Fruit fly (Drosophila melanogaster) whole organism, larva: ENCODE results near the gene bsh.
A peak's percentile ranks its signal among the peaks of the same experiment; 100 is the strongest.

Experiments used
- noc ChIP-seq: fragments of 200-800 bp; sonication (Bioruptor generic); optimal IDR thresholded peaks from 3 replicates; lab custom pipeline; 2019; ENCODE audit warnings: missing biosample characterization, mild to moderate bottlenecking, missing genetic modification characterization, moderate library complexity

bsh gene

DNA sequence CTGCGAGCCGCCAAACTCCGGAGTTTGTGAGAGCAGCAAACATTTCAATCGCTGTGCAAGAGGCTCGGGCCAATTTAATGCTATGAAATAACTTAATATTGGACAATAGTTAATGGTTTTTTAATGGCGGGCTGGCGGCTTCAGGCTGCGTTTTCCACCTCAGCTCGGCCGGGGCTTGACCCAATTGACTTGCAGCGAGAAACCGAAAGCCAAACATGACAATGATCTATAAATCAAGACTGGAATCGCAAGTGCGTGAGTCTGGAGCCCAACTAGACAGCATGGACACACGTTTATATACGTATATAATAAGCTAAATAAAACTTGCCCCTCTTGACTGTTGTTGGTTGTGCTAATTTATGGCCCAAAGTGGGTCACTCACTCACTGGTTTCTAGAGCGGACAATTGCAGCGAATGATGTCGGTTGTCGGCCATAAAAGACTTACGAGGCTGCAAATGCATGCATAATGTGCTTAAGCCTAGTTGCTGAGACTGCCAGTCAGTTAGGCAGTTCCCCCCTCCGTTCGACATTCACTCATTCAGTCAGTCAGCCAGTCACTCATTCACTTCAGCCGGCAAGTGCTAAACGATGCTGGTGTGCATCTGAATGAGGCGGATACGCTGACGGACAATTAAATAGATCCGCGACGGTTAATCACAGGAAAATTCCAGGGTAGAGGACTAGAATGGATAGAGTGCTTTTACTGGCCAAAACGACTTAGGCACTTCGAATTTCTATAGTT lies 16.1 kb upstream of the bsh start:
- no peak for TF ChIP-seq noc (tag; lab: Kevin White, UChicago)

DNA sequence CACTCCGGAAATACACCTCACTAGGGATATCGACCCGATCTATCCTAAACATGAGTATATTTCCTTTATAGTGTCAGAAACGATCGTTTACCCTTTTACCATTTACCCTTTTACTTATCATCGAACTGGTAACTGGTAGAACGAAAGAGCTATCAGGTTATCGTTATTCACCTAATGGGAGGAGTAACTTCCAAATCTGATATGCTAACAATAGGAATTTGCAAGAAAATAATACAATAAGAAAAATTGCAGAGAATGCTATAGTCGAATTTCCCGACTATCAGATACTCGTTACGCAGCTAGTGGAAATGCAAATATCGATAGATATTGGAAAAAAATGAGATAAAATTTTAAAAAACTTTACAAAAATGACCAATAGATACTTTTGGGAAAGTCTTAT lies 5.4 kb upstream of the bsh start:
- no peak for TF ChIP-seq noc (tag; lab: Kevin White, UChicago)

DNA sequence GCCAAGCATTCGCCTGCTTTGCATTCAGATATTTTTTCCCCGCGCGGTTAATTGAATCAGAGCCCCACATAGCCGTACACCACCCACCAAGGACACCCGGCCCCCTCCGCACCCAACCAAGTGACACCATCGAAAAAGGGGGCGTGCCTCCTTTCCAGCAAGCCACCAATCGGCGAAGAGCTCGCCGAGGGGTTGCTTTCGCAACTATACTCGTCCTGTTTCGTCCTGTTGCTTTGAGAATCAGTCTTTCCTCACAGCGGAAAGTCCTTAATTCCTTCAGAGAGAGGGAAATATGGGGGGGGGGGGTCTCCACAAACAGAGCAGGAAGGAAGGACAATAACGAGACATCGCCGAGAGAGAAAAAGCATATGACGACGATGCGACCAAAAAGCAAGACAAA lies 836 bp upstream of the bsh start:
- TF ChIP-seq noc (tag; lab: Kevin White, UChicago): no peak

DNA sequence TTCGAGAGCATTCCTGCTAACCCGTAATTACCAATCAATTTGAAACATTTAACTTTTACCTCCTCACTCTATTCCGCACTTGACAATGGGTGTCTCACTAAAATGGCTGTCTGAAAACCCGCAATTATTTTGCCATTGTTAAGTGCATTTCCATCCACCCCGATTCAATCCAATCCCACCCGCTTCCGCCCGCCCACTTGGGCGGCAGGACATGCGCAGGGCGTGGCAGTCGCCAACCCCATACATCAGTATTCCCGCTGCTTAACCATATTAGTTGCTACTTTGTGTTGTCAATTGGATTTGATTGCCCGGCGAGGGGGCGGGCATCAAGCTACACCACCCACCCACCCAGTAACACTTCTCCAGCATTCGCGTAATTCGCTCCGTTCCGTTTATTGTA lies 3.5 kb downstream of the bsh start:
- TF ChIP-seq noc (tag; lab: Kevin White, UChicago): no peak

DNA sequence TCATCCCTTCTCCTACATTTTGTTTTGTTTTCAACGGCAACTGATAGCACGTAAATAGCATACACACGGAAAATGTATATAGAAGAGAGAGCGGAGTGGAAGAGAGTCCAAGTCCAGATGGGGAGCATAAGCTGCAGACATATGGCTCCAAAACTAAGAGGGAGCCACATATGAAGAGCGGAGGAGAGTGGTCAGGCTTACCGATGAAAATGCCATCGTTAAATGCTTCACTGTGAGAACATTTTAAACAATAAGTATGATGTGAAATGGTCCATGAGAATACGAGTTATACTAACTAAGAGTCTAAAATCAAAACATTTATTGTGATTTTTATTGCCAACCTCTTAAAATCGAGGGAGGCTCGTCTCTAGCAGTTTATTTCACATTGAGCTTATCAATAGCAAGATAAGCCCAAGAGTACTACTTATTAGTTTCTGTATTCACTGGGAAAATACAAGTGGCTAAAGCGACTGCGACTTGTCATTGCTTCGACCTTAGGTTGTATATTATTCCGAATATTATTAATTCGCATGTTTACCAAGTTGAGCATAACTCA lies 4.2 kb downstream of the bsh start:
- TF ChIP-seq noc (tag; lab: Kevin White, UChicago): no peak

DNA sequence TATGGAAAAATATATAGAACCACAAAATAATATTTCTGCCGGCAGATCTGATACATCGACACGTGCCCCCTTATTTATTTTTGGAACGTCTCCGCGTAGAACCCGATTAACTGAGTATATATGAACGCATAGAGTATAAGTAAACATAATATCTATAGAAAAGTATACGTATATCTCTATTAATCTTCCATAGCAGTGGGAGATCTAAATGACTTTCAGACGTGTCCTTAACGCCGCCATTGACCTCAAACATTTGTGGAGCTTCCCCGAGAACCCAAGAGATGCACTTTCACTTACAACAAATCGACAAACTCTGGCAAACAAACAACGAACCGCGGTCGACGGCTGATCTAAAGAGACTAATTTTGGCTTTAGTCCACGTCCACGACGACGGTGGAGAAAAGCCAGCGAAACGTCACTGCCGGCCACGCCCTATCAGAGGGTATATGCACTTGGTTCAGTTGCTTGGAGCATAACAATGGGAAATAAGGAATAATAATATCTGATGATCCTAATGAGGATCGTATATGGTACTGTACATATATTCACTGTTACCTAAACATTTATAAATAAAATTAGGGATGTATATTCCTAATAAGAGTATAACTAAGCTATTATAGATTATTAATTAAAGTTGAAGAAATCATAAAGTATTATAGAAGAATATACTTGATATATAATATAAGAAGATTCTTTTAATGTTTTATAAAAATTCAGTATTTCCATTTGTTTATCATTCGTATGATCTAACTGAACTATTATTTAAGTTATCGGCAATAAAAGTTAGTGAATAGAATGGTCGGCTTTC lies 4.9 kb downstream of the bsh start, which contains the start of gene fbp:
Gene fbp (minus strand): TSS at position 364 of the 808 bp plus-strand sequence.
- peak; percentile 83 for TF ChIP-seq noc (tag; lab: Kevin White, UChicago)

DNA sequence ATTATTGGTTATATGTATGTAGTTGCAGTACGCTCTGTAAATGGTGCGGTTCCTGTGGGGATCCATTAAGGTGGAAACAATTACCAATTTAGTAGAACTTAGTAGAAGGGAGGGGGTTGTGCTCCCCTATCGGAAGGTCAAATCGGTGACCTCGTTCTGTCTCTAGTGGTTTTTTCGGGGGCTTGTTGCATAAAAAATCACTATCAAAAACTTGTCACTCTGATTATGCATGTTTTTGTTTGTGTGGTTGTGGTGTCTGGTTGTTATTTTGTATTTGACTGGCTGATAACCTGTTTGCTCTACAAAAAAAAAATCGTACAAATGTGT lies 5.5 kb downstream of the bsh start:
- no peak for TF ChIP-seq noc (tag; lab: Kevin White, UChicago)

DNA sequence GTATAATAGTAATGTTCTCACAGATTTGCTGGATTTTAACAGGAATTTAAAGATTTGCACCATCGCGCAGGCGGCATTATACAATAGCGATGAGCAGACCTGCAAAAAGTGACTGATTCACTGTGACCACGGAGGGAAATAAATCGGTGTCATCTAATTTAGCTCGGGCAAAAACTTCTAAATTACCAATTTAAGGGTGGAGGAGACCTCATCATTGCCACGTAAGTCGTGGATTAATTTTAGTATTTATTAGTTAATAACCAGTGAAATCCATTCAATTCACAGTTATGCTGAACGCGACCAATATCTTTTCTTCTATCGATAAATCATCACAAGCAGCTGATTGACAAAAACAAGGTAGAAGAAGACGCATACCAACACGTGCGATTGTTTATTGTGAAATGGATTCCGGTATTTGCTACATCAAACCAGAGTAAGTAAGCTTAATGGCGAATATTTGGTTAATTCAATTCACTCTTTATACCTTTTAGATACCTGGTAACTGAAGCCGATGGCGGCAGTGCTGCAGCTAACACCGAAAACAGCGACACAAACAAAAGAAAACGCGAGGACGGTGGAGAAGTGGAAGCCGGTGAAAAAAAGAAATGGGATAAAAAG lies 10.2 kb downstream of the bsh start, which contains the start of the genes CG10628 and Dus3:
Gene CG10628 (minus strand): TSS at position 105 of the 618 bp plus-strand sequence.
Gene Dus3 (plus strand): TSS at position 369 of the 618 bp plus-strand sequence.
- TF ChIP-seq noc (tag; lab: Kevin White, UChicago): peak; percentile 85

DNA sequence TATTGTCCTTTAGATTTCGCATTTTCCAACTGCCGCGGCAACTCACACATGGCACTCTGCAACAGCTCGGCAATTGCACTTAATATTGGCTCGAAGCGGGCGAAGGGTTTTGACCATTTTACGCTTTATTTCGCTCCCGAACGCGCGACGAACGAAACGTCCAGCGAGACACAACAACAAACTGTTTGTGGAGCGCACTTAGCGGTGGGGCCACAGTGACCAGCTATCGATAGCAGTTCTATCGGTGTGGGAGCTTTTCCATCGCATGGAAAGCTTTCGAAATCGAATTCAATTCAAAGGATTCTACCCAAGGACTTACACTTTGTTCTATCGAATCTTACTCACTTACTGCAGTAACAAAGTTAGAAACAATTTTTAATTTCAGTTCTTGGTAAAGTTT lies 12.2 kb downstream of the bsh start, which contains the start of gene CG10631:
Gene CG10631 (minus strand): TSS at position 189 of the 400 bp plus-strand sequence.
- TF ChIP-seq noc (tag; lab: Kevin White, UChicago): no peak

DNA sequence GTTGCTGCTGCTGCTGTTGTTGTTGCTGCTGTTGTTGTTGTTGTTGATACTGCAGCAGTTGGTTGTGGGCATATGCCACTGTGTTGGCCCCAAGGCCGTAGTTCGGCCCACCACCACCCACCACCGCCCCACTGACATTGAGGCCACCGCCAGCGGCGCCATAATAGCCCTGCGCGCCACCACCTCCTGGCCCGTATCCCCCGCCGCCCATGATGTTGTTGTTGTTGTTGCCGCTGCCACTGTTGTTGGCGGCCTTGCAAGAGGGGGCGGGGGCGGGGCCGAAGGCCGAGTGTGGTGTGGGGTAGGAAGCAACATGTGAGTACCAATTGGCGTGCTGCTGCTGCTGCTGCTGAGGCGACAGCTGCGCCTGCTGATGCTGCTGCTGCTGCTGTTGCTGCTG lies 12.8 kb downstream of the bsh start:
- TF ChIP-seq noc (tag; lab: Kevin White, UChicago): no peak

DNA sequence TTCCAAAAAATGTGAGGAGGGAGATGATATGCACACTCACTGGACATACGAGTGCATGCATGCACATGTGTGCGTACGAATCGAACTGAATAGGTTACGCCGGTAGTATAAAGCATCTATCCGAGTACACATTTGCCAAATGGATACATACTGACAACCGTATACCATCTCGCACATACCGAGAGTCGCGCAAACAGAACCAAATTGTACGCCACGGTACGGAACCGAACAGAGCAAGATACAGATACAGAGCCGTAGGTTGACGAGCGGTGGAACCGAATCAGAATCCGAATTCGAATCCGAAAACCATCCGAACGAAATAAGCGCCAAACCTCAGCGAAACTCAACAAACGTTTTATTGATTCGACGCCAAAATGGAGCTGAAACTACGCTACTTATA lies 13.9 kb downstream of the bsh start:
- TF ChIP-seq noc (tag; lab: Kevin White, UChicago): no peak

DNA sequence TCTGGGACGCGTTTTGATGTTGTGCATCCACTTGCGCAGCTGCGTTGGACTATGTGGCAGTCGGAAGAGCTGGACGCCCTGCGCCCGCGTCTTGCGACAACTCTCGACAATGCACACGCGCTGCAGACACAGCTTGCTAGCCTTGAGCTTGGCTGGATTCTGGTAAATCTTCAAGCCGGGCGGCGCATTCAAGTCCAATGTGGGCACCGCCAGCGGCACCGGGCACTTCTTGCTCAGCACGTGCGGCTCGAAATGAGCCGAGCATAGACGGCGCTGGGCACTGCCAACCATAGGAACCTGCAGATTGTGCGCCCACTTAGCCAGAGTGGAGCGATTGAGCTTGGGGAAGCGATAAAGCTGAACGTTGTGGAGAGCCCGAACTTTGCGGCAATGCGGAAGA lies 18.3 kb downstream of the bsh start:
- TF ChIP-seq noc (tag; lab: Kevin White, UChicago): no peak

DNA sequence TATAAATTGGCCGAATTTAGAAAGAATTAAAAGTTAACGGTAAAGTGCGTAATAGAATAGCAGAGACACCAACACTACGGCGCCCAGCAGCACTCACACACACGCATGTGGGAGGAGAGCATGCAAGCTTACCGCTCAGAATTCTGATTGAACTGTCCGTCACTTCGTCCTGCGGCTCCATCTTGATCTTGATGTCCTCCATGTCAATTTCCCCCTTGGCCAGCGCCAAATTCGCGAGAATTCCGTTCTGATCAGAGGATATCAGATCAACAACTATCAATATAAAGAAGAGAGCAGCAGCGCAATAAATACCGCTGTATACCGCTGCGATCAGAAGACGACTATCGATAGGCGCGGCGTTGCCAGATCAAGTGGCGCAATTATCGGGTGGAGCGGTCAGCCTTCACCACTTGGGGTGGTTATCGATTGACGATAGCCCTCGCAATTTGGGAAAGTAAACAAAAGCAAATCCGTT lies 33.2 kb downstream of the bsh start, which contains the start of the genes CG10462 and Nf-YB:
Gene CG10462 (minus strand): TSS at position 346 of the 475 bp plus-strand sequence.
Gene Nf-YB (plus strand): TSS at position 410 of the 475 bp plus-strand sequence.
- no peak for TF ChIP-seq noc (tag; lab: Kevin White, UChicago)

DNA sequence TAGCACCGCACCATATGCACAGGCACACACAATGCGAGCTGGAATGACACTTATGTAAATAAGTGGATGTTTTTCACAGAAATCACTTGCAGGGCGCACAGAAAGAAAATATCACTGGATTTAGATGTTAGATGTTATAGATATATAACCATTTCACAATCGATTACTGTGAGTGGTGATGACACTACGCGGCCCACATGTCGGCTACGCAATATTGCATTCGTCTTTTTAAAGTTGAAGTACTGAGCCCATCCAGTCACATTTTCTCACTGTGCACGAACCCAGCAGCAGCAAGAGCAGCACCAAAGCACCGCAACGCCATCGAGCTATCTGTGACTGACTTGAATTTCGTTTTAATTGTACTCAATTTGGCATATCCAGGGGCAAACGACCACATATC lies 46.4 kb downstream of the bsh start:
- TF ChIP-seq noc (tag; lab: Kevin White, UChicago): no peak
